Worm (Caenorhabditis elegans) whole organism, L1 larva: ENCODE data around the gene K11D9.3.

Source experiments
- C04F5.9 ChIP-seq: sonication (generic microtip); optimal IDR thresholded peaks from 2 replicates; lab custom pipeline; 2016; ENCODE audit warnings: missing genetic modification characterization, missing compliant biosample characterization
- C34B4.2 ChIP-seq: sonication (generic microtip); optimal IDR thresholded peaks from 2 replicates; lab custom pipeline; 2017; ENCODE audit warnings: mild to moderate bottlenecking, missing genetic modification characterization, missing compliant biosample characterization
- F16B12.6 ChIP-seq: fragments of 150-350 bp; optimal IDR thresholded peaks from 2 replicates; lab custom pipeline; 2014; ENCODE audit warnings: missing biosample characterization, missing genetic modification characterization
- Y116A8C.19 ChIP-seq: sonication (generic microtip); optimal IDR thresholded peaks from 2 replicates; lab custom pipeline; 2016; ENCODE audit warnings: missing compliant biosample characterization, missing genetic modification characterization, borderline replicate concordance
- ama-1 ChIP-seq: fragments of 150-350 bp; optimal IDR thresholded peaks from 2 replicates; lab custom pipeline; 2014
- blmp-1 ChIP-seq: fragments of 150-350 bp; optimal IDR thresholded peaks from 2 replicates; lab custom pipeline; 2014; ENCODE audit warnings: missing biosample characterization, missing genetic modification characterization
- ceh-63 ChIP-seq: fragments of 200-800 bp; sonication (Bioruptor generic); optimal IDR thresholded peaks from 2 replicates; lab custom pipeline; 2018; ENCODE audit warnings: mild to moderate bottlenecking, missing genetic modification characterization, missing compliant biosample characterization
- ces-1 ChIP-seq: fragments of 150-350 bp; optimal IDR thresholded peaks from 2 replicates; lab custom pipeline; 2014; ENCODE audit warnings: missing biosample characterization, missing genetic modification reagents, missing genetic modification characterization
- dsc-1 ChIP-seq: sonication (generic microtip); optimal IDR thresholded peaks from 2 replicates; lab custom pipeline; 2016; ENCODE audit warnings: mild to moderate bottlenecking, missing genetic modification characterization, missing compliant biosample characterization
- efl-1 ChIP-seq, 4 experiments: fragments of 150-350 bp; optimal IDR thresholded peaks in 3 of 4; peaks in 1 of 4; 1 replicate in 1 of 4; 2 replicates in 3 of 4; lab custom pipeline; 2014; ENCODE audit warnings: missing biosample characterization in 2 of 4, missing genetic modification characterization in 2 of 4, missing genetic modification reagents in 2 of 4
- efl-3 ChIP-seq: fragments of 200-800 bp; sonication (Bioruptor generic); optimal IDR thresholded peaks from 2 replicates; lab custom pipeline; 2018; ENCODE audit warnings: mild to moderate bottlenecking, missing genetic modification characterization, missing compliant biosample characterization
- egl-13 ChIP-seq: sonication (generic microtip); optimal IDR thresholded peaks from 2 replicates; lab custom pipeline; 2016; ENCODE audit warnings: missing genotype, missing genetic modification reagents, missing genetic modification characterization, missing compliant biosample characterization
- ets-5 ChIP-seq: fragments of 200-800 bp; sonication (Bioruptor generic); IDR thresholded peaks from 2 replicates; pipeline ENCODE4 v1.3.6; 2022; ENCODE audit warnings: missing genetic modification characterization, missing compliant biosample characterization
- fkh-10 ChIP-seq: sonication (generic microtip); optimal IDR thresholded peaks from 2 replicates; lab custom pipeline; 2017; ENCODE audit warnings: missing biosample characterization, missing genetic modification reagents, missing genetic modification characterization
- fkh-4 ChIP-seq: sonication (generic microtip); optimal IDR thresholded peaks from 2 replicates; lab custom pipeline; 2016; ENCODE audit warnings: missing compliant biosample characterization, missing genetic modification characterization, borderline replicate concordance
- fkh-8 ChIP-seq: sonication (generic microtip); optimal IDR thresholded peaks from 2 replicates; lab custom pipeline; 2016; ENCODE audit warnings: mild to moderate bottlenecking, missing genetic modification characterization, missing compliant biosample characterization
- grh-1 ChIP-seq: fragments of 200-800 bp; sonication (Bioruptor generic); IDR thresholded peaks from 2 replicates; pipeline ENCODE4 v1.3.6; 2022; ENCODE audit warnings: missing genetic modification reagents, missing genetic modification characterization, missing compliant biosample characterization
- hlh-17 ChIP-seq: fragments of 200-800 bp; sonication (Bioruptor generic); optimal IDR thresholded peaks from 2 replicates; lab custom pipeline; 2018; ENCODE audit warnings: missing genetic modification characterization, mild to moderate bottlenecking, missing compliant biosample characterization, moderate library complexity, borderline replicate concordance
- hlh-4 ChIP-seq: sonication (generic microtip); optimal IDR thresholded peaks from 2 replicates; lab custom pipeline; 2016; ENCODE audit warnings: mild to moderate bottlenecking, missing genetic modification characterization, missing compliant biosample characterization
- hpl-2 ChIP-seq: fragments of 150-350 bp; optimal IDR thresholded peaks from 2 replicates; lab custom pipeline; 2014; ENCODE audit warnings: missing biosample characterization, missing genetic modification reagents, missing genetic modification characterization
- irx-1 ChIP-seq: sonication (generic microtip); optimal IDR thresholded peaks from 2 replicates; lab custom pipeline; 2016; ENCODE audit warnings: missing genetic modification characterization, missing compliant biosample characterization
- isw-1 ChIP-seq: fragments of 200-800 bp; sonication (Bioruptor generic); IDR thresholded peaks from 2 replicates; pipeline ENCODE4 v1.3.6; 2022; ENCODE audit warnings: missing genetic modification characterization, missing compliant biosample characterization
- jun-1 ChIP-seq: fragments of 150-350 bp; optimal IDR thresholded peaks from 2 replicates; lab custom pipeline; 2014; ENCODE audit warnings: missing biosample characterization, missing genetic modification reagents, missing genetic modification characterization
- lin-14 ChIP-seq: fragments of 200-800 bp; sonication (Bioruptor generic); optimal IDR thresholded peaks from 2 replicates; lab custom pipeline; 2018; ENCODE audit warnings: mild to moderate bottlenecking, missing genetic modification characterization, moderate library complexity, missing compliant biosample characterization
- lin-15B ChIP-seq: fragments of 150-350 bp; sonication (generic microtip); optimal IDR thresholded peaks from 3 replicates; lab custom pipeline; 2014; ENCODE audit warnings: missing biosample characterization, missing genetic modification characterization
- lin-35 ChIP-seq, 2 experiments: fragments of 150-350 bp; optimal IDR thresholded peaks; 2 replicates each; lab custom pipeline; 2014; ENCODE audit warnings: missing biosample characterization in 2 of 2, missing genetic modification characterization in 2 of 2, missing genetic modification reagents in 2 of 2
- lir-3 ChIP-seq: sonication (generic microtip); optimal IDR thresholded peaks from 2 replicates; lab custom pipeline; 2016; ENCODE audit warnings: mild to moderate bottlenecking, missing genetic modification characterization, moderate library complexity, missing compliant biosample characterization; ENCODE audit not compliant: poor library complexity
- lsy-2 ChIP-seq, 2 experiments: fragments of 150-350 bp; optimal IDR thresholded peaks; 2 replicates each; lab custom pipeline; 2014; ENCODE audit warnings: missing biosample characterization in 2 of 2, missing genetic modification characterization in 2 of 2
- mep-1 ChIP-seq: fragments of 150-350 bp; optimal IDR thresholded peaks from 2 replicates; lab custom pipeline; 2014; ENCODE audit warnings: missing biosample characterization, missing genetic modification characterization
- nhr-11 ChIP-seq: fragments of 150-350 bp; optimal IDR thresholded peaks from 2 replicates; lab custom pipeline; 2014; ENCODE audit warnings: missing biosample characterization, missing genetic modification characterization
- nhr-12 ChIP-seq: sonication (generic microtip); optimal IDR thresholded peaks from 2 replicates; lab custom pipeline; 2017; ENCODE audit warnings: missing biosample characterization, missing genetic modification characterization
- nhr-20 ChIP-seq: sonication (generic microtip); optimal IDR thresholded peaks from 2 replicates; lab custom pipeline; 2016; ENCODE audit warnings: mild to moderate bottlenecking, missing genetic modification characterization, missing compliant biosample characterization
- nhr-237 ChIP-seq: fragments of 150-350 bp; optimal IDR thresholded peaks from 2 replicates; lab custom pipeline; 2014; ENCODE audit warnings: missing biosample characterization, missing genetic modification characterization
- nhr-71 ChIP-seq: sonication (generic microtip); optimal IDR thresholded peaks from 2 replicates; lab custom pipeline; 2016; ENCODE audit warnings: mild to moderate bottlenecking, missing genetic modification characterization, moderate library complexity, missing compliant biosample characterization
- nhr-76 ChIP-seq: sonication (generic microtip); optimal IDR thresholded peaks from 2 replicates; lab custom pipeline; 2017; ENCODE audit warnings: missing biosample characterization, missing genetic modification characterization
- nhr-84 ChIP-seq: sonication (generic microtip); optimal IDR thresholded peaks from 2 replicates; lab custom pipeline; 2017; ENCODE audit warnings: missing biosample characterization, missing genetic modification characterization
- nhr-85 ChIP-seq: sonication (generic microtip); peaks from one replicate; lab custom pipeline; 2016; ENCODE audit warnings: missing genetic modification characterization, inconsistent platforms, missing compliant biosample characterization
- pag-3 ChIP-seq: sonication (generic microtip); optimal IDR thresholded peaks from 2 replicates; lab custom pipeline; 2017; ENCODE audit warnings: missing genetic modification characterization, mild to moderate bottlenecking, missing compliant biosample characterization, antibody characterized with exemption, borderline replicate concordance; ENCODE audit not compliant: insufficient read depth
- rnt-1 ChIP-seq: sonication (generic microtip); optimal IDR thresholded peaks from 2 replicates; lab custom pipeline; 2016; ENCODE audit warnings: mild to moderate bottlenecking, missing genetic modification characterization, moderate library complexity, missing compliant biosample characterization
- snpc-4 ChIP-seq: fragments of 150-350 bp; optimal IDR thresholded peaks from 2 replicates; lab custom pipeline; 2014; ENCODE audit warnings: missing biosample characterization, missing genetic modification characterization
- snu-23 ChIP-seq: sonication (generic microtip); optimal IDR thresholded peaks from 2 replicates; lab custom pipeline; 2016; ENCODE audit warnings: missing genetic modification characterization, missing compliant biosample characterization
- sox-4 ChIP-seq: sonication (generic microtip); optimal IDR thresholded peaks from 2 replicates; lab custom pipeline; 2016; ENCODE audit warnings: missing genetic modification characterization, missing compliant biosample characterization
- sptf-1 ChIP-seq: fragments of 150-350 bp; optimal IDR thresholded peaks from 2 replicates; lab custom pipeline; 2014; ENCODE audit warnings: missing biosample characterization, missing genetic modification characterization
- sup-37 ChIP-seq: fragments of 200-800 bp; sonication (Bioruptor generic); optimal IDR thresholded peaks from 2 replicates; lab custom pipeline; 2018; ENCODE audit warnings: mild to moderate bottlenecking, missing genetic modification characterization, missing compliant biosample characterization
- swsn-7 ChIP-seq: sonication (generic microtip); optimal IDR thresholded peaks from 2 replicates; lab custom pipeline; 2016; ENCODE audit warnings: missing genetic modification characterization, missing compliant biosample characterization
- tbx-2 ChIP-seq: sonication (generic microtip); optimal IDR thresholded peaks from 2 replicates; lab custom pipeline; 2016; ENCODE audit warnings: missing genetic modification characterization, missing compliant biosample characterization
- unc-130 ChIP-seq: fragments of 150-350 bp; optimal IDR thresholded peaks from 2 replicates; lab custom pipeline; 2017; ENCODE audit warnings: missing biosample characterization, missing genetic modification characterization, inconsistent platforms
- xbp-1 ChIP-seq: sonication (generic microtip); optimal IDR thresholded peaks from 2 replicates; lab custom pipeline; 2016; ENCODE audit warnings: missing genetic modification characterization, missing compliant biosample characterization
- zag-1 ChIP-seq: fragments of 150-350 bp; optimal IDR thresholded peaks from 2 replicates; lab custom pipeline; 2014; ENCODE audit warnings: missing biosample characterization, missing genetic modification characterization
- ztf-4 ChIP-seq: fragments of 150-350 bp; optimal IDR thresholded peaks from 2 replicates; lab custom pipeline; 2014; ENCODE audit warnings: missing biosample characterization, missing genetic modification characterization

The K11D9.3 gene

DNA sequence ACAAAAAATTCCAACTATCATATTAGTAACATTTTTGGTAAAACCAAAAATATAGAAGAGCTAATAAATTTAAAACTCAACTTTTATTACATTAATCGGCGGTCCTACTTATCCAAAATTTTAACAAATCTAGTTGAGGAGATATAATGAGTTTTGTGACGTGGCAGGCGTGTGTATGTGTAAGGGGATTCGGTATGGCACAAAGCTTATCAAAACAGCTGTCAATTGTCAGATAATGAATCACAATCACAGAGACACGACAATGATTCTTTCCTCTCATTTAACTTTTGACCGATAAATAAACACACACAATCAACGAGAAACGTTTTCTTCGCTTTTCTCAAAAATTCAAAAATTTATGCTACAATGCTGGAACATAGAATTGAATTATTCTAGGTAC, at the start of gene K11D9.3:
Gene K11D9.3, minus strand, starts transcription at position 181 of the 400 bp plus-strand sequence.
- TF ChIP-seq lsy-2 (tag; optimal IDR thresholded peaks at IDR 0.05; lab: Kevin White, UChicago) (peak in 1 of 2 experiments; percentile 10), nhr-237 (tag; lab: Kevin White, UChicago) (no peak), sox-4 (tag; lab: Kevin White, UChicago) (no peak), pag-3 (tag; lab: Kevin White, UChicago) (peak; percentile 59), F16B12.6 (no peak), nhr-71 (tag; lab: Kevin White, UChicago) (peak; percentile 37), dsc-1 (no peak), lin-14 (GFP tag; lab: Kevin White, UChicago) (no peak), rnt-1 (tag; lab: Kevin White, UChicago) (peak; percentile 39), ets-5 (GFP tag; lab: Robert Waterston, UW) (no peak), egl-13 (tag; lab: Kevin White, UChicago) (no peak)
- TF ChIP-seq, all 84 proteins: peak for 4

DNA sequence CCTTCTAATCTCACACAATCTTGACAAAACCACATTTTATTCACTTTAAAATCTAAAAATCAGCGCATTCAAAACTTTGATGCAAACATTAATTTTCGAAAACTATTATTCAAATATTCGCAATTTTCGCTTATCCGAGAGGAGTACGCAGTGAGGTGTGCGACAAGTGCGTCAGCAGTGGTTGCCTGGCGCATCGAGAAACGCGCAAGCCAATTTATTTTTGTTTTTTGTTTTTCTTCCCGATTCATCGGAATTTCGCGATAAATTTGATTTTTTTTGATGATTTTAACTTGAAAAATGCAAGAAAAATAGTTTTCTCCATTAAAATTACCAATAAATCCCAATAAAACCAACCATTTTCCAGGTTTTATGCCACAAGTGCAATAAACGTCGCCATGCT, 46.8 kb upstream of the K11D9.3 start, which contains the start of the genes fbxb-85 and hex-3:
Gene fbxb-85, minus strand, starts transcription at position 106 of the 400 bp plus-strand sequence.
Gene hex-3, plus strand, starts transcription at position 365 of the 400 bp plus-strand sequence.
- TF ChIP-seq lsy-2 (tag; optimal IDR thresholded peaks at IDR 0.05; lab: Kevin White, UChicago): peak; percentile 95
- no peak for TF ChIP-seq ceh-63
- TF ChIP-seq sptf-1 (tag; lab: Kevin White, UChicago): no peak
- peak; percentile 92 for TF ChIP-seq zag-1 (tag; lab: Kevin White, UChicago)
- TF ChIP-seq swsn-7 (tag; lab: Kevin White, UChicago): peak; percentile 97
- TF ChIP-seq nhr-20 (tag; lab: Kevin White, UChicago): peak; percentile 95
- TF ChIP-seq fkh-10 (GFP tag; lab: Kevin White, UChicago): peak; percentile 93
- peak; percentile 94 for TF ChIP-seq grh-1 (GFP tag; lab: Robert Waterston, UW)
- TF ChIP-seq sup-37 (GFP tag; lab: Kevin White, UChicago): peak; percentile 91
- peak; percentile 89 for TF ChIP-seq lir-3 (tag; lab: Kevin White, UChicago)
- no peak for TF ChIP-seq nhr-12 (tag; lab: Kevin White, UChicago)
- TF ChIP-seq efl-3 (GFP tag; lab: Kevin White, UChicago): peak; percentile 80
- TF ChIP-seq efl-1 (optimal IDR thresholded peaks at IDR 0.05; lab: Kevin White, UChicago): peak; percentile 91 to 96
- TF ChIP-seq efl-1 (GFP tag; optimal IDR thresholded peaks at IDR 0.05 in 1 of 2; lab: Kevin White, UChicago): peak; percentile 90 to 99
- TF ChIP-seq xbp-1 (tag; lab: Kevin White, UChicago): peak; percentile 97
- peak; percentile 94 for TF ChIP-seq jun-1 (tag; lab: Kevin White, UChicago)
- peak; percentile 89 for TF ChIP-seq nhr-11
- TF ChIP-seq isw-1 (GFP tag; lab: Robert Waterston, UW): peak; percentile 94
- TF ChIP-seq ces-1 (GFP tag; lab: Kevin White, UChicago): no peak
- peak; percentile 93 for TF ChIP-seq sox-4 (tag; lab: Kevin White, UChicago)
- TF ChIP-seq nhr-84 (tag; lab: Kevin White, UChicago): no peak
- peak; percentile 95 for TF ChIP-seq irx-1 (tag; lab: Kevin White, UChicago)
- TF ChIP-seq lin-35 (GFP tag; optimal IDR thresholded peaks at IDR 0.05; lab: Kevin White, UChicago): peak; percentile 90 to 96
- peak; percentile 97 for TF ChIP-seq nhr-85
- TF ChIP-seq blmp-1 (tag; lab: Kevin White, UChicago): peak; percentile 81
- TF ChIP-seq ztf-4: peak; percentile 84
- TF ChIP-seq C34B4.2 (tag; lab: Kevin White, UChicago): peak; percentile 66
- TF ChIP-seq hlh-17 (GFP tag; lab: Kevin White, UChicago): no peak
- TF ChIP-seq pag-3 (tag; lab: Kevin White, UChicago): peak; percentile 9
- peak; percentile 98 for TF ChIP-seq tbx-2 (tag; lab: Kevin White, UChicago)
- peak; percentile 85 for TF ChIP-seq snpc-4
- peak; percentile 78 for TF ChIP-seq hpl-2 (GFP tag; lab: Kevin White, UChicago)
- TF ChIP-seq unc-130: peak; percentile 97
- TF ChIP-seq mep-1: peak; percentile 98
- peak; percentile 90 for TF ChIP-seq lin-15B
- peak; percentile 99 for TF ChIP-seq snu-23 (GFP tag; lab: Kevin White, UChicago)
- peak; percentile 72 for TF ChIP-seq ama-1 (lab: Kevin White, UChicago)
- TF ChIP-seq egl-13 (tag; lab: Kevin White, UChicago): peak; percentile 92
- TF ChIP-seq fkh-8: peak; percentile 94
- peak; percentile 86 for TF ChIP-seq C04F5.9 (tag; lab: Kevin White, UChicago)
- peak; percentile 55 for TF ChIP-seq Y116A8C.19 (tag; lab: Kevin White, UChicago)
- peak; percentile 97 for TF ChIP-seq nhr-71 (tag; lab: Kevin White, UChicago)
- TF ChIP-seq fkh-4 (tag; lab: Kevin White, UChicago): peak; percentile 75
- TF ChIP-seq hlh-4 (tag; lab: Kevin White, UChicago): no peak
- peak; percentile 43 for TF ChIP-seq nhr-76 (tag; lab: Kevin White, UChicago)
- peak; percentile 81 for TF ChIP-seq nhr-237 (tag; lab: Kevin White, UChicago)
